Fruit fly (Drosophila melanogaster) whole organism, embryonic: ENCODE results near the gene CG43167.

Experiments
- CG4820 ChIP-seq: fragments of 200-800 bp; sonication (Bioruptor generic); optimal IDR thresholded peaks from 3 replicates; lab custom pipeline; 2016; ENCODE audit warnings: missing biosample characterization, missing genetic modification characterization
- CG5245 ChIP-seq: fragments of 200-800 bp; sonication (Bioruptor generic); optimal IDR thresholded peaks from 3 replicates; lab custom pipeline; 2016; ENCODE audit warnings: missing biosample characterization, missing genetic modification characterization
- CG7745 ChIP-seq: fragments of 200-800 bp; sonication (Bioruptor generic); optimal IDR thresholded peaks from 2 replicates; lab custom pipeline; 2018; ENCODE audit warnings: missing biosample characterization, mild to moderate bottlenecking, missing genetic modification characterization, moderate library complexity
- CG7786 ChIP-seq: fragments of 200-800 bp; sonication (Bioruptor generic); optimal IDR thresholded peaks from 2 replicates; lab custom pipeline; 2016; ENCODE audit warnings: missing biosample characterization, missing genetic modification characterization
- Rfx ChIP-seq: fragments of 200-800 bp; sonication (Bioruptor generic); IDR thresholded peaks from 2 replicates; pipeline ENCODE4 v1.3.6; 2022; ENCODE audit warnings: missing biosample characterization, missing genetic modification characterization
- otp ChIP-seq: fragments of 200-800 bp; sonication (Bioruptor generic); IDR thresholded peaks from 3 replicates; pipeline ENCODE4, ENCODE4 v1.3.6; 2022; ENCODE audit warnings: missing biosample characterization, missing genetic modification characterization
- psq ChIP-seq: fragments of 200-800 bp; sonication (Bioruptor generic); optimal IDR thresholded peaks from 2 replicates; lab custom pipeline; 2017; ENCODE audit warnings: missing biosample characterization, missing genetic modification characterization
- shn ChIP-seq: fragments of 200-800 bp; sonication (Bioruptor generic); optimal IDR thresholded peaks from 3 replicates; lab custom pipeline; 2016; ENCODE audit warnings: missing biosample characterization, missing genetic modification characterization

DNA sequence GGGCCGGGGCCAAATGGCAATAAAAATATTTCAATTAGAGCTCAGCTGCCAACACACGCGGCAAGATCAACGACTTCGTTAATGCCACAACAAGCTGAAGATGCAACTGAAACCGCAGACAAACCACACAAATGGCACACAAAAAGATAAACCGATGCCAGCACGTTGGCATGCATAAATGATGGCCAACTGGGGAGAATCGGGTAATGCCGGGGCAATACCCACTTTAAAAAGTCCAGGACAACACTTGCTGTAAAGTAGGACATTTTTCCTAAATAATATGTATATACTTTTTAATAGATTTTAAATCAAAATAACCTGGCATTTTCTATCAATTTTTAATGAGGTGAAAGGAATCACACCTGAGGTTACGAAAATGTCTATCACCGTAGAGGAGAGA, 37.3 kb downstream of the CG43167 start, which contains the start of gene CG4988:
- no peak for TF ChIP-seq otp (GFP tag; lab: Robert Waterston, UW)
- no peak for TF ChIP-seq CG7745 (tag; lab: Kevin White, UChicago)
- TF ChIP-seq psq (GFP tag; lab: Kevin White, UChicago), result no peak
- no peak for TF ChIP-seq CG7786 (GFP tag; lab: Kevin White, UChicago)
- no peak for TF ChIP-seq CG4820 (GFP tag; lab: Kevin White, UChicago)
- no peak for TF ChIP-seq CG5245 (GFP tag; lab: Kevin White, UChicago)
- TF ChIP-seq Rfx, result no peak
- no peak for TF ChIP-seq shn
